Fruit fly (Drosophila melanogaster): ENCODE data around the gene CG14787.

- TF ChIP-seq CG15336 (GFP tag; IDR thresholded peaks at IDR 0.05) = no peak
- TF ChIP-seq Lpt (GFP tag; optimal IDR thresholded peaks at IDR 0.05) = no peak
- no peak for TF ChIP-seq svp (GFP tag)
- no peak for TF ChIP-seq CG11902 (GFP tag; optimal IDR thresholded peaks at IDR 0.05)
- TF ChIP-seq Smox (GFP tag; optimal IDR thresholded peaks at IDR 0.05) = no peak
- no peak for TF ChIP-seq acj6 (GFP tag; optimal IDR thresholded peaks at IDR 0.05)
- no peak for TF ChIP-seq CG34406 (GFP tag; optimal IDR thresholded peaks at IDR 0.05)
- TF ChIP-seq CG6854 (GFP tag; optimal IDR thresholded peaks at IDR 0.05) = no peak
- TF ChIP-seq fd59A (GFP tag; optimal IDR thresholded peaks at IDR 0.05) = no peak
- no peak for TF ChIP-seq Hr38 (GFP tag; optimal IDR thresholded peaks at IDR 0.05)
- TF ChIP-seq CG10631 (GFP tag; optimal IDR thresholded peaks at IDR 0.05) = no peak
Observed at dm6 chrX:1414269-1414668, 47.2 kb downstream of the CG14787 start.
